Fruit fly (Drosophila melanogaster) S2 (cell line): Measurements from ENCODE around the gene CG14115.

Experiments
- CG8478 ChIP-seq: fragments of >200 bp; optimal IDR thresholded peaks from 2 replicates; lab custom pipeline; 2018
- CTCF ChIP-seq, 2 experiments: fragments of >200 bp; optimal IDR thresholded peaks; 2 replicates each; lab custom pipeline; 2018

dm6 chr3L:13033361-13033760 is 27.9 kb downstream of the CG14115 start:
- TF ChIP-seq CTCF (optimal IDR thresholded peaks at IDR 0.05; lab: Kevin White, UChicago) (no peak), CG8478 (lab: Kevin White, UChicago) (no peak)
